Worm (Caenorhabditis elegans) whole organism, midembryonic: ENCODE results near the gene K10D11.7.

Experiments
- cog-1 ChIP-seq: sonication (generic microtip); optimal IDR thresholded peaks from 2 replicates; lab custom pipeline; 2016; ENCODE audit warnings: missing genetic modification characterization, missing compliant biosample characterization
- med-1 ChIP-seq: sonication (generic microtip); optimal IDR thresholded peaks from 2 replicates; lab custom pipeline; 2017; ENCODE audit warnings: missing genetic modification characterization, mild to moderate bottlenecking, missing compliant biosample characterization, antibody characterized with exemption, missing genetic modification reagents; ENCODE audit not compliant: insufficient read depth
- ref-1 ChIP-seq: fragments of 200-800 bp; sonication (Bioruptor generic); conservative IDR thresholded peaks from 2 replicates; pipeline ENCODE4 v1.3.6; 2022; ENCODE audit warnings: missing genetic modification reagents, missing genetic modification characterization, missing compliant biosample characterization
- ztf-23 ChIP-seq: fragments of 200-800 bp; sonication (Bioruptor generic); IDR thresholded peaks from 2 replicates; pipeline ENCODE4 v1.3.6; 2022; ENCODE audit warnings: missing genetic modification reagents, missing genetic modification characterization, missing compliant biosample characterization
- ztf-29 ChIP-seq: fragments of 200-800 bp; sonication (Bioruptor generic); IDR thresholded peaks from 2 replicates; pipeline ENCODE4 v1.3.6; 2022; ENCODE audit warnings: missing genetic modification reagents, missing genetic modification characterization, missing compliant biosample characterization

- TF ChIP-seq cog-1 (tag; lab: Kevin White, UChicago) = no peak
- no peak for TF ChIP-seq med-1 (GFP tag; lab: Kevin White, UChicago)
- TF ChIP-seq ztf-29 (GFP tag; lab: Robert Waterston, UW) = no peak
- TF ChIP-seq ref-1 (GFP tag; lab: Robert Waterston, UW) = no peak
- no peak for TF ChIP-seq ztf-23 (GFP tag; lab: Robert Waterston, UW)
Observed at ce11 chrIV:12977650-12978049, 18.1 kb downstream of the K10D11.7 start.
